Worm (Caenorhabditis elegans) whole organism, mixed stage, embryonic: ENCODE data around the gene K06H6.1.

ENCODE experiments used
- M03D4.4 ChIP-seq: sonication (generic microtip); optimal IDR thresholded peaks from 2 replicates; lab custom pipeline; 2017; ENCODE audit warnings: mild to moderate bottlenecking, missing genetic modification characterization, missing compliant biosample characterization
- blmp-1 ChIP-seq: fragments of 150-350 bp; optimal IDR thresholded peaks from 2 replicates; lab custom pipeline; 2014; ENCODE audit warnings: missing biosample characterization, missing genetic modification characterization
- ceh-39 ChIP-seq: fragments of 150-350 bp; optimal IDR thresholded peaks from 2 replicates; lab custom pipeline; 2014; ENCODE audit warnings: missing biosample characterization, missing genetic modification characterization
- ceh-83 ChIP-seq: fragments of 200-800 bp; sonication (Bioruptor generic); optimal IDR thresholded peaks from 2 replicates; lab custom pipeline; 2018; ENCODE audit warnings: mild to moderate bottlenecking, missing genetic modification characterization, missing compliant biosample characterization
- ces-1 ChIP-seq: fragments of 150-350 bp; optimal IDR thresholded peaks from 2 replicates; lab custom pipeline; 2014; ENCODE audit warnings: missing biosample characterization, missing genetic modification reagents, missing genetic modification characterization
- cnd-1 ChIP-seq: fragments of 200-800 bp; sonication (Bioruptor generic); optimal IDR thresholded peaks from 2 replicates; lab custom pipeline; 2018; ENCODE audit warnings: mild to moderate bottlenecking, missing genetic modification characterization, missing compliant biosample characterization
- drap-1 ChIP-seq: fragments of 200-800 bp; sonication (Bioruptor generic); optimal IDR thresholded peaks from 3 replicates; lab custom pipeline; 2018; ENCODE audit warnings: mild to moderate bottlenecking, missing genetic modification characterization, missing compliant biosample characterization
- elt-1 ChIP-seq: sonication (generic microtip); optimal IDR thresholded peaks from 2 replicates; lab custom pipeline; 2017; ENCODE audit warnings: missing genetic modification characterization, mild to moderate bottlenecking, missing compliant biosample characterization, antibody characterized with exemption, moderate library complexity, borderline replicate concordance; ENCODE audit not compliant: insufficient read depth
- flh-1 ChIP-seq: fragments of 200-800 bp; sonication (Bioruptor generic); optimal IDR thresholded peaks from 2 replicates; lab custom pipeline; 2018; ENCODE audit warnings: mild to moderate bottlenecking, missing genetic modification characterization, moderate library complexity, missing compliant biosample characterization
- ham-2 ChIP-seq: fragments of 200-800 bp; sonication (Bioruptor generic); optimal IDR thresholded peaks from 2 replicates; lab custom pipeline; 2018; ENCODE audit warnings: mild to moderate bottlenecking, missing genetic modification characterization, missing compliant biosample characterization
- hlh-1 ChIP-seq: fragments of 150-350 bp; optimal IDR thresholded peaks from 2 replicates; lab custom pipeline; 2014; ENCODE audit warnings: missing biosample characterization, missing genetic modification reagents, missing genetic modification characterization
- lin-32 ChIP-seq: fragments of 200-800 bp; sonication (Bioruptor generic); optimal IDR thresholded peaks from 2 replicates; lab custom pipeline; 2018; ENCODE audit warnings: mild to moderate bottlenecking, missing genetic modification characterization, missing compliant biosample characterization
- mep-1 ChIP-seq: fragments of 150-350 bp; optimal IDR thresholded peaks from 2 replicates; lab custom pipeline; 2017; ENCODE audit warnings: missing biosample characterization, missing genetic modification reagents, missing genetic modification characterization, inconsistent platforms
- mls-2 ChIP-seq: sonication (generic microtip); optimal IDR thresholded peaks from 2 replicates; lab custom pipeline; 2016; ENCODE audit warnings: mild to moderate bottlenecking, missing genetic modification characterization, moderate library complexity, missing compliant biosample characterization
- nhr-12 ChIP-seq: fragments of 150-350 bp; optimal IDR thresholded peaks from 2 replicates; lab custom pipeline; 2014; ENCODE audit warnings: missing biosample characterization, missing genetic modification characterization
- nhr-2 ChIP-seq: fragments of 150-350 bp; optimal IDR thresholded peaks from 2 replicates; lab custom pipeline; 2014; ENCODE audit warnings: missing biosample characterization, missing genetic modification characterization
- nhr-237 ChIP-seq: fragments of 150-350 bp; optimal IDR thresholded peaks from 2 replicates; lab custom pipeline; 2014; ENCODE audit warnings: missing biosample characterization, missing genetic modification characterization
- nhr-28 ChIP-seq: fragments of 150-350 bp; optimal IDR thresholded peaks from 2 replicates; lab custom pipeline; 2014; ENCODE audit warnings: missing biosample characterization, missing genetic modification characterization
- nhr-76 ChIP-seq: sonication (generic microtip); optimal IDR thresholded peaks from 2 replicates; lab custom pipeline; 2017; ENCODE audit warnings: missing biosample characterization, missing genetic modification characterization
- pha-4 ChIP-seq: fragments of 150-350 bp; optimal IDR thresholded peaks from 2 replicates; lab custom pipeline; 2018; ENCODE audit warnings: missing biosample characterization, missing genetic modification reagents, missing genetic modification characterization
- sem-2 ChIP-seq: fragments of 200-800 bp; sonication (Bioruptor generic); optimal IDR thresholded peaks from 2 replicates; lab custom pipeline; 2018; ENCODE audit warnings: mild to moderate bottlenecking, missing genetic modification characterization, missing compliant biosample characterization
- snpc-4 ChIP-seq: fragments of 150-350 bp; optimal IDR thresholded peaks from 2 replicates; lab custom pipeline; 2014; ENCODE audit warnings: missing biosample characterization, missing genetic modification characterization
- sptf-1 ChIP-seq: sonication (generic microtip); optimal IDR thresholded peaks from 2 replicates; lab custom pipeline; 2017; ENCODE audit warnings: mild to moderate bottlenecking, missing genetic modification characterization, moderate library complexity, missing compliant biosample characterization
- tbx-8 ChIP-seq: fragments of 200-800 bp; sonication (Bioruptor generic); optimal IDR thresholded peaks from 2 replicates; lab custom pipeline; 2018; ENCODE audit warnings: mild to moderate bottlenecking, missing genetic modification characterization, moderate library complexity, missing compliant biosample characterization
- unc-120 ChIP-seq: sonication (generic microtip); optimal IDR thresholded peaks from 2 replicates; lab custom pipeline; 2017; ENCODE audit warnings: missing genetic modification characterization, missing compliant biosample characterization; ENCODE audit not compliant: poor library complexity, severe bottlenecking
- unc-39 ChIP-seq: fragments of 150-350 bp; optimal IDR thresholded peaks from 2 replicates; lab custom pipeline; 2014; ENCODE audit warnings: missing biosample characterization, missing genetic modification characterization
- zip-8 ChIP-seq: fragments of 150-350 bp; optimal IDR thresholded peaks from 2 replicates; lab custom pipeline; 2014; ENCODE audit warnings: missing biosample characterization, missing genetic modification characterization
- ztf-11 ChIP-seq: fragments of 150-350 bp; optimal IDR thresholded peaks from 2 replicates; lab custom pipeline; 2014; ENCODE audit warnings: missing biosample characterization, missing genetic modification characterization

K06H6.1 gene

ce11 chrV:576070-576469, 11.8 kb upstream of the K06H6.1 start, which contains the start of gene K06H6.5:
Gene K06H6.5 (plus strand): TSS chrV:576370.
- TF ChIP-seq blmp-1 (tag; lab: Kevin White, UChicago) (no peak), tbx-8 (GFP tag; lab: Kevin White, UChicago) (no peak), nhr-12 (tag; lab: Kevin White, UChicago) (no peak), mls-2 (tag; lab: Kevin White, UChicago) (no peak), nhr-76 (tag; lab: Kevin White, UChicago) (no peak), sptf-1 (no peak), ham-2 (GFP tag; lab: Kevin White, UChicago) (no peak), unc-120 (no peak), mep-1 (tag; lab: Kevin White, UChicago) (no peak), elt-1 (tag; lab: Kevin White, UChicago) (no peak), lin-32 (GFP tag; lab: Kevin White, UChicago) (no peak), ces-1 (GFP tag; lab: Kevin White, UChicago) (no peak), drap-1 (no peak), unc-39 (tag; lab: Kevin White, UChicago) (no peak), cnd-1 (tag; lab: Kevin White, UChicago) (no peak), M03D4.4 (tag; lab: Kevin White, UChicago) (no peak)

DNA sequence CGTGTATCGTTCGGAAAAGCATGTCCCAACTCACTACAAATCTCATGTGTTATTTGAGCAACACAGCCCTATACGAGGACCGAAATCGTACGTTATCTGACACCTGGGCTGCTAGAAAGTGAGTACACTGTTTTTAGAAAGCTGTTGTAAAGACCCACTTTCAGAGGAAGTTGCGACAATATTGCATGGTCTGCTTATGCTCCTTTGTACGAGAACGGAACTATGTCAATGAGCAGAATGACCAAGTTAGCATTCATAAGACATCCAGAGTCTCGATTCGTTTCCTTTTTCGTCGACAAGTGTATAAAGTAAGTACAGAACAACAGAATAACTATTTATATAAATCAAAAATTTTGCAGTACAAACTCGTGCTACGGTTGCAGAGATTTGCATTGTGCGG, 11.0 kb upstream of the K06H6.1 start:
- TF ChIP-seq zip-8 (no peak), hlh-1 (tag; lab: Kevin White, UChicago) (no peak), sem-2 (GFP tag; lab: Kevin White, UChicago) (no peak), elt-1 (tag; lab: Kevin White, UChicago) (no peak), ceh-39 (no peak), mls-2 (tag; lab: Kevin White, UChicago) (no peak), ces-1 (GFP tag; lab: Kevin White, UChicago) (no peak), nhr-12 (tag; lab: Kevin White, UChicago) (no peak), pha-4 (no peak), blmp-1 (tag; lab: Kevin White, UChicago) (no peak), unc-120 (no peak)

DNA sequence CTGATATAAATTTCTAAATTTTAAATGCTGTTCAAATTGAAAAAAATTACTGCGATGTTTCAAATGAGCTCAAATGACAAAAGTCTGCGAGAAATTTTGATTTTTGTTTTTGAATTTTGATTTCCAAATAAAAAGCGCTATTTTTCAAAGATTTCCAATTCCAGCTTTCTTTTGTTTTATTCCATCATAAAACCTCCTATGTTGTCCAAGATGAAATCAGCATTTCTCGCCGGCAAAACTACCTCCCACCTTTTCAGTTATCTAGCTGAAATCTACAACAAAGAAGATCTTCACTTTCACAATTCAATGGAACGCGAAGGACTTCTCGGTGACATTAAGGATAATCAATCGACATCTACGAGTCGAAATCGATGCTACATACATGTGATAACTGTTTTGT, 8.9 kb upstream of the K06H6.1 start, which contains the start of gene K06H6.4:
Gene K06H6.4, plus strand, starts transcription at position 301 of the 400 bp plus-strand sequence.
- no peak for TF ChIP-seq nhr-28
- TF ChIP-seq ham-2 (GFP tag; lab: Kevin White, UChicago), result no peak
- TF ChIP-seq mep-1 (tag; lab: Kevin White, UChicago), result no peak
- no peak for TF ChIP-seq sem-2 (GFP tag; lab: Kevin White, UChicago)
- TF ChIP-seq M03D4.4 (tag; lab: Kevin White, UChicago), result no peak
- TF ChIP-seq sptf-1, result no peak
- no peak for TF ChIP-seq snpc-4 (tag; lab: Kevin White, UChicago)
- TF ChIP-seq, all 35 proteins: peak for 0

DNA sequence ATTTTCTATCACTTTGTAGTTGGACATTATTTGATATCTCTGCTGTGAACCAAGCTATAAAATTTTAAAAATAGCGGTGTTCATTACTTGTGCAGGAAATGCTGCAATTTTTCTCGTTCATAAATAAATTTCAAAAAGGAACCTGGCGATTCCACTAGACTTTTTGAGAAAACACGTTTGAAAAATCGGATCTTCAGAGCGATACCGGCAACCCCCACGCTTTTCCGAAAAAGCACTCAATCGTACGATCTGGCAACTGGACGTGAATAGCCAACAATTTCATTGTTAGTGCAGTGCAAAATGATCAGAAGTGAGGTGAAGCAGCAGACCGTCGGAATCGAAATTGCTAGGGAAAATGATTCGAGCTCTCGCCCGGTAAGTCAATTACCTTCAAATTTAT, 6.3 kb upstream of the K06H6.1 start, which contains the start of gene nstp-7:
Gene nstp-7, plus strand, starts transcription at position 301 of the 400 bp plus-strand sequence.
- TF ChIP-seq pha-4, result no peak
- no peak for TF ChIP-seq M03D4.4 (tag; lab: Kevin White, UChicago)
- no peak for TF ChIP-seq nhr-2 (tag; lab: Kevin White, UChicago)
- TF ChIP-seq ham-2 (GFP tag; lab: Kevin White, UChicago), result no peak
- no peak for TF ChIP-seq ztf-11
- no peak for TF ChIP-seq unc-120
- no peak for TF ChIP-seq nhr-76 (tag; lab: Kevin White, UChicago)
- no peak for TF ChIP-seq cnd-1 (tag; lab: Kevin White, UChicago)
- TF ChIP-seq ceh-83 (GFP tag; lab: Kevin White, UChicago), result no peak
- no peak for TF ChIP-seq elt-1 (tag; lab: Kevin White, UChicago)
- no peak for TF ChIP-seq mls-2 (tag; lab: Kevin White, UChicago)
- no peak for TF ChIP-seq tbx-8 (GFP tag; lab: Kevin White, UChicago)
- TF ChIP-seq sem-2 (GFP tag; lab: Kevin White, UChicago), result no peak
- TF ChIP-seq flh-1, result no peak
- no peak for TF ChIP-seq mep-1 (tag; lab: Kevin White, UChicago)
- no peak for TF ChIP-seq zip-8
- no peak for TF ChIP-seq nhr-237
- no peak for TF ChIP-seq sptf-1

ce11 chrV:585472-585871, 2.4 kb upstream of the K06H6.1 start, which contains the start of gene K06H6.2:
Gene K06H6.2 (plus strand): TSS chrV:585772.
- TF ChIP-seq ham-2 (GFP tag; lab: Kevin White, UChicago) (no peak), sem-2 (GFP tag; lab: Kevin White, UChicago) (no peak), M03D4.4 (tag; lab: Kevin White, UChicago) (no peak), elt-1 (tag; lab: Kevin White, UChicago) (peak; percentile 72)
